Fruit fly (Drosophila melanogaster) whole organism, embryonic: ENCODE results near the gene AstA.

Source experiments
- Aef1 ChIP-seq: fragments of 200-800 bp; sonication (Bioruptor generic); IDR thresholded peaks from 3 replicates; pipeline ENCODE4 v1.3.6; 2022; ENCODE audit warnings: missing biosample characterization, missing genetic modification characterization
- B-H2 ChIP-seq: fragments of 200-800 bp; sonication (Bioruptor generic); optimal IDR thresholded peaks from 2 replicates; lab custom pipeline; 2018; ENCODE audit warnings: missing biosample characterization, mild to moderate bottlenecking, missing genetic modification characterization
- BEAF-32 ChIP-seq: fragments of 200-800 bp; sonication (Bioruptor generic); optimal IDR thresholded peaks from 3 replicates; lab custom pipeline; 2017; ENCODE audit warnings: missing biosample characterization, missing genetic modification characterization, mild to moderate bottlenecking, moderate library complexity, missing genetic modification reagents
- CG10274 ChIP-seq: fragments of 200-800 bp; sonication (Bioruptor generic); optimal IDR thresholded peaks from 3 replicates; lab custom pipeline; 2017; ENCODE audit warnings: missing biosample characterization, mild to moderate bottlenecking, missing genetic modification characterization
- CG12071 ChIP-seq: fragments of 200-800 bp; sonication (Bioruptor generic); optimal IDR thresholded peaks from 3 replicates; lab custom pipeline; 2018; ENCODE audit warnings: missing biosample characterization, mild to moderate bottlenecking, missing genetic modification characterization
- CG12236 ChIP-seq: fragments of 200-800 bp; sonication (Bioruptor generic); optimal IDR thresholded peaks from 2 replicates; lab custom pipeline; 2016; ENCODE audit warnings: missing biosample characterization, missing genetic modification characterization
- CG12769 ChIP-seq: fragments of 200-800 bp; sonication (Bioruptor generic); optimal IDR thresholded peaks from 2 replicates; lab custom pipeline; 2019; ENCODE audit warnings: missing biosample characterization, mild to moderate bottlenecking, missing genetic modification characterization, moderate library complexity
- CG13624 ChIP-seq: fragments of 200-800 bp; sonication (Bioruptor generic); optimal IDR thresholded peaks from 2 replicates; lab custom pipeline; 2016; ENCODE audit warnings: missing biosample characterization, missing genetic modification characterization
- CG15601 ChIP-seq: fragments of 200-800 bp; sonication (Bioruptor generic); optimal IDR thresholded peaks from 3 replicates; lab custom pipeline; 2019; ENCODE audit warnings: missing biosample characterization, mild to moderate bottlenecking, missing genetic modification characterization, moderate library complexity
- CG1647 ChIP-seq: fragments of 200-800 bp; sonication (Bioruptor generic); optimal IDR thresholded peaks from 3 replicates; lab custom pipeline; 2016; ENCODE audit warnings: missing biosample characterization, missing genetic modification characterization
- CG17359 ChIP-seq: fragments of 200-800 bp; sonication (Bioruptor generic); optimal IDR thresholded peaks from 3 replicates; lab custom pipeline; 2018; ENCODE audit warnings: missing biosample characterization, mild to moderate bottlenecking, missing genetic modification characterization, moderate library complexity
- CG1792 ChIP-seq: fragments of 200-800 bp; sonication (Bioruptor generic); optimal IDR thresholded peaks from 2 replicates; lab custom pipeline; 2016; ENCODE audit warnings: missing biosample characterization, missing genetic modification characterization
- CG18764 ChIP-seq: fragments of 200-800 bp; sonication (Bioruptor generic); optimal IDR thresholded peaks from 3 replicates; lab custom pipeline; 2016; ENCODE audit warnings: missing biosample characterization, missing genetic modification characterization
- CG2712 ChIP-seq: fragments of 200-800 bp; optimal IDR thresholded peaks from 3 replicates; lab custom pipeline; 2019; ENCODE audit warnings: missing biosample characterization, mild to moderate bottlenecking, missing genetic modification characterization, moderate library complexity
- CG2889 ChIP-seq: fragments of 200-800 bp; sonication (Bioruptor generic); IDR thresholded peaks from 3 replicates; pipeline ENCODE4 v1.3.6; 2022; ENCODE audit warnings: missing biosample characterization, missing genetic modification characterization
- CG3995 ChIP-seq: fragments of 200-800 bp; sonication (Bioruptor generic); optimal IDR thresholded peaks from 3 replicates; lab custom pipeline; 2016; ENCODE audit warnings: missing biosample characterization, missing genetic modification characterization
- CG7839 ChIP-seq: fragments of 200-800 bp; sonication (Bioruptor generic); optimal IDR thresholded peaks from 3 replicates; lab custom pipeline; 2018; ENCODE audit warnings: missing biosample characterization, mild to moderate bottlenecking, missing genetic modification characterization, moderate library complexity
- CG9797 ChIP-seq: fragments of 200-800 bp; sonication (Bioruptor generic); optimal IDR thresholded peaks from 3 replicates; lab custom pipeline; 2018; ENCODE audit warnings: missing biosample characterization, mild to moderate bottlenecking, missing genetic modification characterization
- CkIIα-i1 ChIP-seq: fragments of 200-800 bp; sonication (Bioruptor generic); IDR thresholded peaks from 2 replicates; pipeline ENCODE4 v1.3.6; 2022; ENCODE audit warnings: missing biosample characterization, missing genetic modification characterization
- Deaf1 ChIP-seq: fragments of 200-800 bp; optimal IDR thresholded peaks from 3 replicates; lab custom pipeline; 2019; ENCODE audit warnings: missing biosample characterization, mild to moderate bottlenecking, missing genetic modification characterization, moderate library complexity
- Dip3 ChIP-seq: fragments of 200-800 bp; sonication (Bioruptor generic); optimal IDR thresholded peaks from 3 replicates; lab custom pipeline; 2016; ENCODE audit warnings: missing biosample characterization, missing genetic modification characterization
- HLH3B ChIP-seq: fragments of 200-800 bp; sonication (Bioruptor generic); IDR thresholded peaks from 2 replicates; pipeline ENCODE4 v1.3.6; 2022; ENCODE audit warnings: missing biosample characterization, missing genetic modification characterization
- Hand ChIP-seq: fragments of 200-800 bp; sonication (Bioruptor generic); optimal IDR thresholded peaks from 2 replicates; lab custom pipeline; 2017; ENCODE audit warnings: mild to moderate bottlenecking, missing biosample characterization, missing genetic modification reagents, missing genetic modification characterization
- Hr39 ChIP-seq: fragments of >200 bp; optimal IDR thresholded peaks from 2 replicates; lab custom pipeline; 2017
- Hsf ChIP-seq: fragments of 200-800 bp; sonication (Bioruptor generic); optimal IDR thresholded peaks from 3 replicates; lab custom pipeline; 2016; ENCODE audit warnings: missing biosample characterization, missing genetic modification characterization
- Jarid2 ChIP-seq: fragments of 200-800 bp; sonication (Bioruptor generic); optimal IDR thresholded peaks from 3 replicates; lab custom pipeline; 2017; ENCODE audit warnings: mild to moderate bottlenecking, missing biosample characterization, missing genetic modification reagents, missing genetic modification characterization
- MESR4 ChIP-seq: fragments of 200-800 bp; sonication (Bioruptor generic); optimal IDR thresholded peaks from 2 replicates; lab custom pipeline; 2018; ENCODE audit warnings: missing biosample characterization, mild to moderate bottlenecking, missing genetic modification characterization, moderate library complexity
- MTF-1 ChIP-seq: fragments of 200-800 bp; sonication (Bioruptor generic); optimal IDR thresholded peaks from 2 replicates; lab custom pipeline; 2018; ENCODE audit warnings: missing biosample characterization, mild to moderate bottlenecking, missing genetic modification characterization, borderline replicate concordance
- Meics ChIP-seq: fragments of 200-800 bp; sonication (Bioruptor generic); optimal IDR thresholded peaks from 2 replicates; lab custom pipeline; 2017; ENCODE audit warnings: missing biosample characterization, mild to moderate bottlenecking, missing genetic modification characterization
- NC2β ChIP-seq: fragments of 200-800 bp; sonication (Bioruptor generic); optimal IDR thresholded peaks from 2 replicates; lab custom pipeline; 2016; ENCODE audit warnings: missing biosample characterization, missing genetic modification characterization
- Pdp1 ChIP-seq, 2 experiments: fragments of 200-800 bp; sonication (Bioruptor generic); optimal IDR thresholded peaks; 3 replicates each; lab custom pipeline; 2016; ENCODE audit warnings: missing biosample characterization in 2 of 2, missing genetic modification characterization in 2 of 2, mild to moderate bottlenecking in 1 of 2, moderate library complexity in 1 of 2
- Ravus ChIP-seq: fragments of 200-800 bp; sonication (Bioruptor generic); IDR thresholded peaks from 2 replicates; pipeline ENCODE4 v1.3.6; 2022; ENCODE audit warnings: missing biosample characterization, missing genetic modification characterization
- Vsx1 ChIP-seq: fragments of 200-800 bp; sonication (Bioruptor generic); optimal IDR thresholded peaks from 2 replicates; lab custom pipeline; 2017; ENCODE audit warnings: missing biosample characterization, mild to moderate bottlenecking, missing genetic modification characterization, missing genetic modification reagents
- Xrp1 ChIP-seq: fragments of 200-800 bp; sonication (Bioruptor generic); IDR thresholded peaks from 2 replicates; pipeline ENCODE4 v1.3.6; 2022; ENCODE audit warnings: missing biosample characterization, missing genetic modification characterization
- br ChIP-seq: fragments of >200 bp; optimal IDR thresholded peaks from 2 replicates; lab custom pipeline; 2017
- cas ChIP-seq: fragments of 200-800 bp; sonication (Bioruptor generic); IDR thresholded peaks from 2 replicates; pipeline ENCODE4 v1.3.6; 2022; ENCODE audit warnings: missing biosample characterization, missing genetic modification characterization
- crc ChIP-seq: fragments of 200-800 bp; sonication (Bioruptor generic); optimal IDR thresholded peaks from 2 replicates; lab custom pipeline; 2016; ENCODE audit warnings: missing biosample characterization, missing genetic modification characterization
- en ChIP-seq: fragments of 200-800 bp; sonication (Bioruptor generic); optimal IDR thresholded peaks from 2 replicates; lab custom pipeline; 2016; ENCODE audit warnings: missing biosample characterization, missing genetic modification characterization
- esg ChIP-seq: fragments of 200-800 bp; sonication (Bioruptor generic); conservative IDR thresholded peaks from 2 replicates; pipeline ENCODE4 v1.3.6; 2022; ENCODE audit warnings: missing biosample characterization, missing genetic modification characterization
- fd64A ChIP-seq: fragments of 200-800 bp; sonication (Bioruptor generic); optimal IDR thresholded peaks from 3 replicates; lab custom pipeline; 2018; ENCODE audit warnings: missing biosample characterization, mild to moderate bottlenecking, missing genetic modification characterization
- fu2 ChIP-seq: fragments of 200-800 bp; sonication (Bioruptor generic); optimal IDR thresholded peaks from 2 replicates; lab custom pipeline; 2016; ENCODE audit warnings: missing biosample characterization, missing genetic modification characterization
- mam ChIP-seq: fragments of 200-800 bp; sonication (Bioruptor generic); optimal IDR thresholded peaks from 3 replicates; lab custom pipeline; 2016; ENCODE audit warnings: missing biosample characterization, missing genetic modification characterization
- peb ChIP-seq: fragments of 200-800 bp; sonication (Bioruptor generic); IDR thresholded peaks from 2 replicates; pipeline ENCODE4 v1.3.6; 2022; ENCODE audit warnings: missing biosample characterization, missing genetic modification characterization
- pum ChIP-seq: fragments of 200-800 bp; sonication (Bioruptor generic); optimal IDR thresholded peaks from 2 replicates; lab custom pipeline; 2016; ENCODE audit warnings: missing biosample characterization, missing genetic modification characterization
- sd ChIP-seq: fragments of 200-800 bp; sonication (Bioruptor generic); optimal IDR thresholded peaks from 3 replicates; lab custom pipeline; 2018; ENCODE audit warnings: missing biosample characterization, mild to moderate bottlenecking, missing genetic modification characterization, moderate library complexity
- so ChIP-seq: fragments of 200-800 bp; sonication (Bioruptor generic); IDR thresholded peaks from 3 replicates; pipeline ENCODE4 v1.3.6; 2022; ENCODE audit warnings: missing biosample characterization, missing genetic modification characterization
- toy ChIP-seq: fragments of 200-800 bp; sonication (Bioruptor generic); IDR thresholded peaks from 2 replicates; pipeline ENCODE4 v1.3.6; 2022; ENCODE audit warnings: missing biosample characterization, missing genetic modification characterization
- unc-4 ChIP-seq: fragments of 200-800 bp; sonication (Bioruptor generic); IDR thresholded peaks from 2 replicates; pipeline ENCODE4 v1.3.6; 2022; ENCODE audit warnings: missing biosample characterization, missing genetic modification characterization; ENCODE audit not compliant: partially characterized antibody
- vfl ChIP-seq: fragments of 200-800 bp; sonication (Bioruptor generic); optimal IDR thresholded peaks from 2 replicates; lab custom pipeline; 2016; ENCODE audit warnings: missing biosample characterization, missing genetic modification characterization
- yki ChIP-seq: fragments of >200 bp; optimal IDR thresholded peaks from 3 replicates; lab custom pipeline; 2018

AstA gene

dm6 chr3R:24771273-24772231 is 6.7 kb upstream of the AstA start, which contains the start of gene CG42331 (continued):
- TF ChIP-seq pum: peak; percentile 45
- peak; percentile 52 for TF ChIP-seq CG10274 (GFP tag; lab: Kevin White, UChicago)
- TF ChIP-seq Xrp1: peak; percentile 61; the same call in 1 of the 2 replicates
- peak; percentile 81 for TF ChIP-seq CG7839 (tag; lab: Kevin White, UChicago)
- TF ChIP-seq CG1647 (GFP tag; lab: Kevin White, UChicago): no peak
- TF ChIP-seq unc-4 (GFP tag; lab: Robert Waterston, UW): no peak
- peak; percentile 57 for TF ChIP-seq CG17359 (tag; lab: Kevin White, UChicago)
- TF ChIP-seq CG2889: no peak
- TF ChIP-seq MESR4 (GFP tag; lab: Kevin White, UChicago): no peak
- no peak for TF ChIP-seq MTF-1
- peak; percentile 45 to 48 for TF ChIP-seq Pdp1 (GFP tag; optimal IDR thresholded peaks at IDR 0.05; lab: Kevin White, UChicago)
- peak; percentile 35; the same call in 1 of the 3 replicates for TF ChIP-seq so (GFP tag; lab: Robert Waterston, UW)
- peak; percentile 63 for TF ChIP-seq CG13624
- TF ChIP-seq Meics (GFP tag; lab: Kevin White, UChicago): peak; percentile 63
- peak; percentile 51 for TF ChIP-seq CG1792 (GFP tag; lab: Kevin White, UChicago)
- no peak for TF ChIP-seq fd64A (GFP tag; lab: Kevin White, UChicago)
- no peak for TF ChIP-seq CG3995 (GFP tag; lab: Kevin White, UChicago)
- no peak for TF ChIP-seq crc (GFP tag; lab: Kevin White, UChicago)
- peak; percentile 18 for TF ChIP-seq CG12071 (GFP tag; lab: Kevin White, UChicago)
- TF ChIP-seq toy (GFP tag; lab: Robert Waterston, UW): no peak
- TF ChIP-seq fu2 (GFP tag; lab: Kevin White, UChicago): peak; percentile 39
- peak; percentile 17 for TF ChIP-seq CG18764 (GFP tag; lab: Kevin White, UChicago)
- TF ChIP-seq br (lab: Kevin White, UChicago): no peak
- no peak for TF ChIP-seq Hr39
- peak; percentile 42; the same call in 1 of the 2 replicates for TF ChIP-seq HLH3B (GFP tag; lab: Robert Waterston, UW)
- TF ChIP-seq CG12236 (GFP tag; lab: Kevin White, UChicago): no peak
- peak; percentile 56 for TF ChIP-seq Hsf (GFP tag; lab: Kevin White, UChicago)
- peak; percentile 76 for TF ChIP-seq CG12769
- no peak for TF ChIP-seq BEAF-32
- peak; percentile 31 for TF ChIP-seq CG15601
- peak; percentile 4 for TF ChIP-seq B-H2 (GFP tag; lab: Kevin White, UChicago)
- TF ChIP-seq CG9797 (GFP tag; lab: Kevin White, UChicago): no peak
- no peak for TF ChIP-seq vfl
- peak; percentile 27 for TF ChIP-seq esg (GFP tag; lab: Robert Waterston, UW)
- TF ChIP-seq Vsx1: peak; percentile 7
- TF ChIP-seq Ravus (GFP tag; lab: Robert Waterston, UW): no peak; the same call in 1 of the 2 replicates
- TF ChIP-seq Dip3 (GFP tag; lab: Kevin White, UChicago): peak; percentile 46
- peak; percentile 57 for TF ChIP-seq en (GFP tag; lab: Kevin White, UChicago)
- peak; percentile 48 for TF ChIP-seq mam
- TF ChIP-seq CkIIα-i1: no peak
- peak; percentile 28 for TF ChIP-seq Hand (GFP tag; lab: Kevin White, UChicago)
- TF ChIP-seq CG2712 (tag; lab: Kevin White, UChicago): peak; percentile 67
- no peak for TF ChIP-seq peb (GFP tag; lab: Robert Waterston, UW)
- peak; percentile 17 for TF ChIP-seq sd (tag; lab: Kevin White, UChicago)
- peak; percentile 55; the same call in 2 of the 3 replicates for TF ChIP-seq Aef1 (GFP tag; lab: Robert Waterston, UW)
- peak; percentile 23 for TF ChIP-seq Deaf1
- no peak for TF ChIP-seq cas (GFP tag; lab: Robert Waterston, UW)
- no peak for TF ChIP-seq yki (lab: Kevin White, UChicago)
- no peak for TF ChIP-seq Jarid2
- TF ChIP-seq NC2β (GFP tag; lab: Kevin White, UChicago): no peak
